Worm (Caenorhabditis elegans) whole organism, late embryonic: ENCODE data around the gene tmem-145.

Source experiments
- F13H6.1 ChIP-seq: sonication (generic microtip); optimal IDR thresholded peaks from 2 replicates; lab custom pipeline; 2016; ENCODE audit warnings: missing genetic modification characterization, missing compliant biosample characterization
- ama-1 ChIP-seq: fragments of 150-350 bp; optimal IDR thresholded peaks from 2 replicates; lab custom pipeline; 2014
- ceh-34 ChIP-seq: sonication (generic microtip); optimal IDR thresholded peaks from 2 replicates; lab custom pipeline; 2016; ENCODE audit warnings: mild to moderate bottlenecking, missing genetic modification characterization, missing compliant biosample characterization
- fax-1 ChIP-seq: sonication (generic microtip); optimal IDR thresholded peaks from 2 replicates; lab custom pipeline; 2016; ENCODE audit warnings: missing genotype, missing genetic modification characterization, missing compliant biosample characterization
- fkh-6 ChIP-seq: sonication (generic microtip); optimal IDR thresholded peaks from 2 replicates; lab custom pipeline; 2016; ENCODE audit warnings: missing genetic modification characterization, missing compliant biosample characterization
- nhr-232 ChIP-seq: sonication (generic microtip); optimal IDR thresholded peaks from 2 replicates; lab custom pipeline; 2016; ENCODE audit warnings: missing genetic modification characterization, missing compliant biosample characterization
- npax-4 ChIP-seq: sonication (generic microtip); optimal IDR thresholded peaks from 2 replicates; lab custom pipeline; 2016; ENCODE audit warnings: missing genetic modification characterization, missing compliant biosample characterization
- rnt-1 ChIP-seq: sonication (generic microtip); optimal IDR thresholded peaks from 2 replicates; lab custom pipeline; 2016; ENCODE audit warnings: missing genetic modification characterization, missing compliant biosample characterization
- unc-42 ChIP-seq: sonication (generic microtip); optimal IDR thresholded peaks from 2 replicates; lab custom pipeline; 2016; ENCODE audit warnings: missing genotype, missing genetic modification characterization, missing compliant biosample characterization

DNA sequence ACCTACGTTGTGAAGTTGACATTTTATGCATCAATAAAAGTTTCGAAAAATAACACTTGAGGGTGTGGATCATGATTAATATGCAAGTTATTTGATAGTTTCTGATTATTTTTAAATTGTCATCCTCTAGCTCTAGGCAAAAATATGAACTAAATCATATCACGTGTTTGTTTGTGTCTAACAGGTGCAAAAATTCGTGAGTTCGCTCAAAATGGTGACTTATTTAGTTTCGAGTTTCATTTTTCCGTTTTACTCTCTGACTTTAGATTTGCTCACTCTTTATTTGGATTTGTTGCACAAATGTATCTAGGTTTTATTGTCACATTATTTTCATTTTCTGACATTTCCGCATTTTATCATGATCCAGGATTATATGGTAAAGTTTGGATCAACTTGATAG, 44.7 kb upstream of the tmem-145 start, which contains the start of gene lgc-16:
- TF ChIP-seq fax-1 (no peak), rnt-1 (tag; lab: Kevin White, UChicago) (no peak), unc-42 (tag; lab: Kevin White, UChicago) (no peak), ama-1 (lab: Kevin White, UChicago) (no peak), F13H6.1 (no peak), ceh-34 (no peak), nhr-232 (tag; lab: Kevin White, UChicago) (no peak), fkh-6 (tag; lab: Kevin White, UChicago) (no peak), npax-4 (tag; lab: Kevin White, UChicago) (no peak)
